Fruit fly (Drosophila melanogaster): ENCODE results near the gene CG14321.

Gene CG14321

dm6 chr3R:17708778-17709476, 24.5 kb upstream of the CG14321 start:
- TF ChIP-seq noc (tag; optimal IDR thresholded peaks at IDR 0.05): no peak

DNA sequence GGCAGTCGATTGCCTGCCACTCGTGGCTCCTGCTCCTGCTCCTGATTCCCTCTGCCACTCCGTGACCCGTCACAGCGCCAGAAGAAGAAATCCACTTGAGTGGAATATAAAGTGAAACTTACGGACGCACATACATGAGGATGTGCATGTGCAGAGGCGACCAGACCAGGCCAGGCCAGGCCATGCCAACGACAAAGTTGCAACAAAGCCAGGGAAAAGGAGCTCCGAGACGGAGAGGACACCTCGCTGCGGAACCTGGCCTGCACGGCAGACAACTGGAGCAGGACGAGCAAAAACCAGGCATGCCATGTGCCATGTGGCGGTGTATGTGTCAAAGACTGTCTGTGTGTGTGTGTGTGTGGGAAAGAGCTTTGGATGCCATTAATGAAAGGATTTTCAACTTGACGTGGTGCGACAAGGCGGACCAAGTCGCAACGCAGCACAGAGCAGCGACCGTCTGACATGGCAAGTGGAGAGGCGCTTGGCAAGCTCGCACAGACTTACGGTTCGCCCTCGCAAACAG, 23.7 kb upstream of the CG14321 start:
- TF ChIP-seq noc (tag; optimal IDR thresholded peaks at IDR 0.05): no peak

DNA sequence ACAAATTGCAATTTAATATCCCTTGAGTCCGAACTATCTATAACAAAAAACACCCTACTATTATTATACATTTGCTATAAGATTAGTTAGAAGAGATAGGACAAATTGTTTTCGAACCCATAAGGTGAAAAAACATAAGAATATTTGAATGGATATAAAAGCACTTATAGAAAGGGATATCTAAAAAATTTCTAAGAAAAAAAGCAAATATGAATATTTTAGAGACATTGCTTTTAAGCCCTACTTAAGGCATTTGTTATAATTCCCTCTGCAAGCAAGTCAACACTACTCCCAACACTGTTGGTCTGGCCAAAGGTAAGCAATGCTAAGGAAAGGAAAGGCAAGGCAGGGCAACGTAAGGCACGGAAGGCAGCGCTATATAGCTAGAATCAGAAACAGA, 23.0 kb upstream of the CG14321 start:
- no peak for TF ChIP-seq noc (tag; optimal IDR thresholded peaks at IDR 0.05)

DNA sequence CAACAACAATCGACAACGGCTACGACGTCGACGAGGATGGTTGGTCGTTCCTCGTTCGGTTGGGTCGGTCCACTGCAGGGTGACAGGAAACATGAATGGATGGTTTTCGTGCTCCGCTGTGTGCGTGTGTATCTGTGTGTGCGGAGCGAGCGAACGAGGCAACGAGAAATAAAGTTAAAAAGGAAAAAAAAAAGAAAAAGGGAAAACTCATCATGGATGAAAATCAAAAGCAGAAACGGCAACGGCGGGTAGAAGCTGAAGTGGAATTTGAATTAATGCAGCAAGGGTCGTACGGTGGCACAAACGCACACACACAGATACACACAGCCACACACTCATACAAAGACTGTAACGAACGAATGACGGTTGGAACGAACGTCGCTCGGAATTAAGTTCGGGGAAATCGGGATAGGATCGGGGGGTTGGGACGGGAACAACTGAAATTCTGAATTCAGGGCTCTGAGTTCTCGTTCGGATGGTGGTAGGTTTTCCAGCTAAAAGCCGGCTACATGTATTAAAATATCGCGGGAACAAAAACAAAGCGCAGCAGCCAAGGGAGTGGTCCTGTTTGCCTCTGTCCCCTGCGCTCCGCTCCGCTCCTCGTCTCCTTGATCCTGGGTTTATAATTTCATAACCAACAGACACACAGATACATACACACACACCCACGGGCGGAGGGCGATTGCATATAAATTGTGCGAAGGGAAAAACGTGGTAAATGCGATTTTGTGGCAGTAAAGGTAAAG, 22.3 kb upstream of the CG14321 start:
- TF ChIP-seq noc (tag; optimal IDR thresholded peaks at IDR 0.05): no peak

dm6 chr3R:17711646-17711975, 21.8 kb upstream of the CG14321 start:
- TF ChIP-seq noc (tag; optimal IDR thresholded peaks at IDR 0.05): no peak

- no peak for TF ChIP-seq noc (tag; optimal IDR thresholded peaks at IDR 0.05)
Observed at dm6 chr3R:17712623-17713521, 20.5 kb upstream of the CG14321 start.

DNA sequence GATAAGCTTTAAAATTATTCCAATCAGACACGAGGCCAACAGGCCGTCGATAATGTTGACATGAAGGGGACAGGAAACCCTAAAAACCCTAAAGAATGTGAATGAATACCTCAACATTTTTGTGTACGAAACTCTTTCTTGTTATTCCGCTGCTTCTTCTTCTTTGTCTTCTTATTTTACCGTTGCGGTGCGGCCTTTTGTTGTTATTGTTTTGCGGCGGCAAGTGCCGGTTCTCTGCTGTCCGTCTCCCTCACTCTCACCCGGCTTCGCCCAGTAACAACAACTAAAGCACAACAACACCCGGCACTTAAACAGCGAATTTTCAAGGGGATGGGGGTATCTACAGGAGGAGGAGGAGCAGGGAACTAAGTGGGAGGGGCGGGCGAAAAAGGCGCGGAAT, 19.0 kb upstream of the CG14321 start:
- TF ChIP-seq noc (tag; optimal IDR thresholded peaks at IDR 0.05): peak; percentile 6

dm6 chr3R:17714773-17715344, 18.5 kb upstream of the CG14321 start:
- TF ChIP-seq noc (tag; optimal IDR thresholded peaks at IDR 0.05): no peak

DNA sequence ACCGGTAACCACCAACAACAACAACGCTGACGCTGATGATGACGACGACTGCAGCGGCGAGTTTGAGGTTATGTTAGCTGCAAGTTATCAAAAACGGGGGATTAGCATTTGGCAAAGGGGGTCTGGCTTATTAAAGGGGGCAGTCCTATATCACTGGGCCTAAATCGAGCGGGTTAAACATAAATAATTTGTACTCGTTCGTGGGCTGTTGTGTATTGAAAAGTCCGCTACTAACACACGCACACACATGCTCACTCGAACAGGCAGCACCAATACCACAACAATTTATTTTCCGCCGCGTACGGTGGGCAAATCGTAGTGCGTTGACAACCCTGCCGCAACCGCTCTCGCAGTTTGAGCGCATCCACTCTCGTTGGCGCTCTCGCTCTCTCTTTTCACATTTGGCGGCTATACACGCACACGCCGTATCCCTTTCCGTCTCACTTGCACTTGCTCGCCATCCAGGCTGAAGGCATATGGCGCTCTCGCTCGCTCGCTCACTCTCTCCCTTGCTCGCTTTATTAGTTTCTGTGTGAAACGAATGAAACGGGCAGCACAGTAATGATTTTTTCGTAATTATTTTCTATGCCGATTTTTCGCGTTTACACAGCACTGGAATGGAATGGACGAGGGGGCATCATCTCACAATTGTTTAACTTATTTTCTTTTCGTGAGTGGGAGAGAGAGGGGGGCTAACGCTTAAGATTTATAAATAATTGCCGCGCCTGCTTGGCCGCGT, 16.4 kb upstream of the CG14321 start:
- TF ChIP-seq noc (tag; optimal IDR thresholded peaks at IDR 0.05): no peak

dm6 chr3R:17718051-17718693, 15.2 kb upstream of the CG14321 start, which contains the start of gene osa:
TSS of gene osa (minus strand) at chr3R:17718350.
- peak; percentile 24 for TF ChIP-seq noc (tag; optimal IDR thresholded peaks at IDR 0.05)

DNA sequence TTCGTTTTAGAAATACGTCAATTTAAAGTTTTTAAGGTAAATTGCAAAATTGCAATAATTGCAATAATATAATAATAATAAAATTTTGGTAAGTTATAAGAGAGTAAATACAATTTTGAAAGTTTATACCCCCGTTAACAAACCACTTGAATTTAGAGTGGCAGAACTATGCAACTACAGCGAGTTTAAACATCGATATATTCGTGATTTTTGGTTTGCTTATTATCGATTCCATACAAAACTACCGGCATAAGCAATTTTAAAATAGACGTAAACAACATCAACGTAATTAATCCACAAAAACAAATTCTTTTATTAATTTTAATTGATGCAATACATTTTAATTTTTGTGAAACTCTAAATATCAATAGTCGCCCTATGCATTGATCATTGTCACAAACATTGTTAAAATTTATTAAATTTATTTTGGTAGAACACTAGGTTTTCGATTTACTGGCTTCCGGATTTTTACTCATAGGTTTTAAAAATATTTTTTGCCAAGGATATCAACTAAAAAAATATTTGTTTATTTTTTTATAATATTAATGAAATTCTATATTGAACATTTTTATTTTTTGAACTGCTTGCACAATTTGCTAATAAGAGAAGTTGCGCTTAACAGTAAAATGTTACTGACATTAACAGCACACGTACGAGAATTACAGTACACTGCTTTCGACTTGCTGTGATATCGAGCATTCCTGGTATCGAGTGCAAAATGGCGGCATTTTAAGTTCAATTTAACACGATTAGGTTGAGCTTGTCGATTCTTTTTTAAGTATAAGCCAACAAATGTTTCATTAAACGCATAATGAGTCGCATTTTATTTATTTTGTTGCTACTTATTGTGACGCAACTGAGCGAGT, 14.4 kb upstream of the CG14321 start, which contains the start of gene Pxt:
Pxt (plus strand) TSS at position 695 of the 866 bp plus-strand sequence.
- TF ChIP-seq noc (tag; optimal IDR thresholded peaks at IDR 0.05): no peak

DNA sequence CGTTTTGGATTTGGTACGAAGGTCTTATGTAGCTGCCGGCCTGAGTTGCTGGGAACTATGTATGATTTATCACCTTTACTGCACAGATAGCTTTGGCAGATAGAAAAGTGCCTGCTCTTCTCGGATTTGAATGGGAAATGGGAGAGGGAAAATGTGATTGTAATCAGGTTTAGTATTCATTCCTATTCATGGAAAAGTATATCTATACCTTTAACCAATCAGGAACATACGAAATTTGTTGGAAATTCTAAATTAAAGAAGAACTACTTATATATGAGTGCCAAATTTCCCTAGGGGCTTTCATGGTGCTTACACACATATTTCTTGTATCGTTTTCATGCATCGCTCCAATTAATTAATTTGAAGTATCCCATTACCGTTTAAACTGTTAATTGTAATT, 8.4 kb upstream of the CG14321 start, which contains the start of gene Atg8b:
Atg8b (minus strand) TSS at position 101 of the 400 bp plus-strand sequence.
- TF ChIP-seq noc (tag; optimal IDR thresholded peaks at IDR 0.05): no peak

DNA sequence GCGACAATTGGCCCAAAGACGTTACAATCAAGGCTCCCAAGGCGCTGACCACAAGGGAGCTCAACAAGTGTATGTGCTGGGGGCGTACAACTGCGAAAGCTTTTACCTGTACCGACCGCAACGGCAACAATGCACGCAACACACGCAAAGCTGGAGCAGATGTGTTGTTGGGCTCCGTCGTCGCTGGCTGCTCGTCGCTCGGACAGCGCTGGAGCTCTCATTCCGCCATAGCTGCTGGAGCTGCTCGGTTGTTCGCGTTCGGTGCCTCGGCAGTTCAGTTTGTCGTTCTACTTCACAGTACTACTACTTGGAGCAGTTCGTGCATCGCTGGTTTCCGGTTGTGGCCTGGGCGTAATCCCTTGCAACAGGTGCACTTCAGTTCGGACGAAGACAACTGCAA, 7.8 kb upstream of the CG14321 start, which contains the start of gene Lgr1:
Lgr1 (plus strand) TSS at position 220 of the 400 bp plus-strand sequence.
- no peak for TF ChIP-seq noc (tag; optimal IDR thresholded peaks at IDR 0.05)
